Fruit fly (Drosophila melanogaster) S2 (cell line): Measurements from ENCODE around the gene CG15172.

ENCODE experiments used
- CG8478 ChIP-seq: fragments of >200 bp; optimal IDR thresholded peaks from 2 replicates; lab custom pipeline; 2018
- CTCF ChIP-seq, 2 experiments: fragments of >200 bp; optimal IDR thresholded peaks; 2 replicates each; lab custom pipeline; 2018

Gene CG15172

DNA sequence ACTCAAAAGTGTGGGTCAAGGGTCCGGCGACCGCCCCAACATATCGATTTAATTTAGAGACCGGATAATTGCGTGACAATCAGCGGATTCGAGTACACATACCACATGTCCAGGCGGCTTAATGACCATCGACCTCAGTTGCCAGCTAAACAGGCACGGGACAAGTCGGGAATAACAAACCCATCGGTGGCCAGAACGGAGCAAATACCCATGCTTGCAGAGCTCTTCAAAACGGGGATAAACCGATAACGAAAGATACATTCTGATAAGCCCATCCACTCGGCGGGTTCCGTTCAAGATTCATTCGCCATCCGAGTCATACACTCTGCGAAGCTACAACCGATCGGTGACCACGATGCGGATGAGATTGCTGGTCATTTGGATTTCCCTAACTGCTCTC is 31.5 kb upstream of the CG15172 start, which contains the start of gene CG15169:
TSS of gene CG15169 (plus strand) at position 301 of the 400 bp plus-strand sequence.
- TF ChIP-seq CTCF (optimal IDR thresholded peaks at IDR 0.05; lab: Kevin White, UChicago) (no peak), CG8478 (lab: Kevin White, UChicago) (no peak)

DNA sequence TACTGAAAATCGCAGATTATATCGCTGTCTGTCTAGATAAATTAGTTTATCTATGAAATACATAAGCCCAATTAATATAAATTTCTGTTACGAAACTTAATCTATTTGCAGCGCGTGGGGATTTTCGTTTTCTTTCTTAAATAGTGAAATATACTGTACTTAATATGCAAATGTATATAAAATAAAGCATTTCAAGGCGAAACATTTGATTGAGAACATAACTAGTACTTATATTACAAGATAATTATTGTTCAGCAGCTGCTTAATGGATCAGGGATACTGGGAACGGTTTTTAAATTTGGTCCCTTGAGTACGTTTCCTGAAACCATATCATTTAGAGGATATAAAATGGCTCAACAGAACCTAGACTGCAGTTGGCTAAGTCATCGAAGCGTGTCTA is 30.0 kb upstream of the CG15172 start, which contains the start of gene CG46465:
TSS of gene CG46465 (plus strand) at position 301 of the 400 bp plus-strand sequence.
- TF ChIP-seq CTCF (optimal IDR thresholded peaks at IDR 0.05; lab: Kevin White, UChicago): no peak
- TF ChIP-seq CG8478 (lab: Kevin White, UChicago): no peak

DNA sequence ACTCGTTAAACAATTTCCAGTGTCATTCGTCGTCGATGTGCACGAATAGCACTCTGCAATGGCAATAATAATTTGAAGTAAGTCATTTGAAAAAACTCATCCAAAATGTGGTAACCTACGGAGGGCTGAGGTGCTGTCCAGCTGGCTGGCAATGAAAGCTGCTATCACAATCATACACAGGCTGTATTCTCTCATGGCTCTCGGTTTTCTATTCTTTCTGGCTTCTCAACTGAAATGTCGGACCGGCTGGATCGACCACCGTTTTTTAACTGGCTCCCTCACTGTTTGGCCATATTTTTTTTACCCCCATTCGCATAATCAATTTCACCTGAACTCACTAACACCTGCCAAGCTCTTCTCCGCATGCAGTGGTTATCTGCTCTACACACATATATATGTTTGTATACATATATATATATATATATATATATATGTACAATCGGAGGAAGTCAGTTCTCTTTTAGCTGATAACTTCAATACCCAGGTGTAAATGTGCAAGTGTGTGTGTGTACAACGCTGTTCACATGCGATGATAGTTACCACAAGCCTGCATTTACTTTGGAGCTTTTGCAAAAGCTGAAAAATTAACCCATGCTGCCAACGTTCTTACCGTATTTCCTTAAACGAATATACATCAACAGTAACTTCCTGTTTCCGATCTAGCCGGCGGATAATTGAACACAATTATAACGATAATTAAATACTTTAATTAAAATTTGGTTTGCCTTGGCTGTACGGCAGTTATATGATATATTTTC is 26.4 kb upstream of the CG15172 start, which contains the start of gene CG10650:
TSS of gene CG10650 (minus strand) at position 275 of the 758 bp plus-strand sequence.
- TF ChIP-seq CTCF (optimal IDR thresholded peaks at IDR 0.05; lab: Kevin White, UChicago) (no peak), CG8478 (lab: Kevin White, UChicago) (no peak)

DNA sequence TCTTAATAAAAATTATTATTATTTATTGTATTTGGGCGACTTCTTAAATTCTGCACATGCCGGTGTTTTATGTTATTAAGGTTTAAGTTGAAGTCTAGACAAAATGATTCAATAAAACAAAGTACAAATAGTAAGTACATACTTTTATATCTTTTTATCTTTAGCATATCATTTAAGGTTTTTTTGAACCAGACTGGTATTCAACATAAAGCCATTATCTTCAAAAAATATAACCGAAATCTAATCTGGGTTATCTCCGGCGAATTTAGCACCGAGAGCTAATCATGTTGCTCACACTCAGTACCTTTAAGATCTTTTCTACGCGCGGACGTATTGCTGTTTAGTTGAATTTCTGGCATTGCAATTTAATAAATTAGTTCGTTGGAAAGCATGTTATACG is 25.1 kb upstream of the CG15172 start, which contains the start of gene CG31792:
TSS of gene CG31792 (plus strand) at position 301 of the 400 bp plus-strand sequence.
- TF ChIP-seq CG8478 (lab: Kevin White, UChicago): no peak

dm6 chr2L:19002468-19002867 is 19.7 kb upstream of the CG15172 start:
- TF ChIP-seq CG8478 (lab: Kevin White, UChicago) (no peak), CTCF (optimal IDR thresholded peaks at IDR 0.05; lab: Kevin White, UChicago) (no peak)

DNA sequence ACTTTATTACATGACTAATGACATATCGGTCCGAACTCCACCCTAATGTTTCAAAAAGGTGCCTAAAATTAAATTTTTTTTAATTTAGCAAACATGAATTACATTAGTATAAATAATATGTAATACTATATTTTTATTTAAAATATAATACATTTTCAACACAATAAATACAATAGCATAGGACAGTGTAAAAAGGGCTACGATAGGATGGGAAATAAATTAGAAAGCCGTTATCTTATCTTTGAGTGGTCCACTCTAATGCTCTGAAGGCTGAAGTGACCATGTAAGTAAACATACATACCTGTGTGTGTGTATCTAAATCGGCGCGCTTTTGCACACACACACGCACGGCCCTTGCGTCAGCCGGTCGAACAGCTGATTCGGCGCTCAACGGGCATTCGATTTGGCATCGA is 19.3 kb upstream of the CG15172 start, which contains the start of gene CG31793:
TSS of gene CG31793 (plus strand) at position 409 of the 413 bp plus-strand sequence.
- TF ChIP-seq CTCF (optimal IDR thresholded peaks at IDR 0.05; lab: Kevin White, UChicago) (no peak), CG8478 (lab: Kevin White, UChicago) (no peak)

DNA sequence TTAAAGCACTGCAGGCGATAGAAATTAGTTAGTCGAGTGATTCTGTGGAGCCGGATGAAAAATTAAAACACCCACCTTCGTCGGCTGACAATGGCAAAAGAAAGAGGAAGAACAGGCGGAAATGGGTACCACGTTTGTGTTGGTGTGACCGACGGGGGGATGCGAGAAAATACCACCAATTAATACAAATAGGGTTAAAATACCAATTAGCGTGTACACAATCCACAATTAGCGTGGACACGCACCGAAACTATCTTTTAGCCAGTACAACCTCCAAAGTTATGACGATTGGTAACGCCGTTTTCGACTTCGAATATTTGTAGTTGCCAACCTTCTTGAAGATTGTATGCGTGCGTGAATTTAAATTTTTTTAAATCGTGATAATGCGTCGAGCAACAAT is 13.1 kb upstream of the CG15172 start, which contains the start of gene RpL30:
TSS of gene RpL30 (minus strand) at position 177 of the 400 bp plus-strand sequence.
- TF ChIP-seq CG8478 (lab: Kevin White, UChicago) (no peak), CTCF (optimal IDR thresholded peaks at IDR 0.05; lab: Kevin White, UChicago) (peak; percentile 75 to 83)

dm6 chr2L:19010037-19010436 is 12.2 kb upstream of the CG15172 start:
- TF ChIP-seq CTCF (optimal IDR thresholded peaks at IDR 0.05; lab: Kevin White, UChicago) (no peak), CG8478 (lab: Kevin White, UChicago) (no peak)

dm6 chr2L:19010566-19010965 is 11.7 kb upstream of the CG15172 start, which contains the start of gene robl37BC:
Gene robl37BC (plus strand): TSS chr2L:19010866.
- TF ChIP-seq CG8478 (lab: Kevin White, UChicago) (no peak), CTCF (optimal IDR thresholded peaks at IDR 0.05; lab: Kevin White, UChicago) (no peak)

dm6 chr2L:19011895-19012645 is 10.1 kb upstream of the CG15172 start:
- TF ChIP-seq CG8478 (lab: Kevin White, UChicago) (no peak), CTCF (optimal IDR thresholded peaks at IDR 0.05; lab: Kevin White, UChicago) (no peak)

dm6 chr2L:19012776-19013328 is 9.4 kb upstream of the CG15172 start:
- TF ChIP-seq CTCF (optimal IDR thresholded peaks at IDR 0.05; lab: Kevin White, UChicago) (no peak), CG8478 (lab: Kevin White, UChicago) (no peak)

- TF ChIP-seq CG8478 (lab: Kevin White, UChicago) (no peak), CTCF (optimal IDR thresholded peaks at IDR 0.05; lab: Kevin White, UChicago) (no peak)
Observed at dm6 chr2L:19014032-19014880, 8.0 kb upstream of the CG15172 start.

DNA sequence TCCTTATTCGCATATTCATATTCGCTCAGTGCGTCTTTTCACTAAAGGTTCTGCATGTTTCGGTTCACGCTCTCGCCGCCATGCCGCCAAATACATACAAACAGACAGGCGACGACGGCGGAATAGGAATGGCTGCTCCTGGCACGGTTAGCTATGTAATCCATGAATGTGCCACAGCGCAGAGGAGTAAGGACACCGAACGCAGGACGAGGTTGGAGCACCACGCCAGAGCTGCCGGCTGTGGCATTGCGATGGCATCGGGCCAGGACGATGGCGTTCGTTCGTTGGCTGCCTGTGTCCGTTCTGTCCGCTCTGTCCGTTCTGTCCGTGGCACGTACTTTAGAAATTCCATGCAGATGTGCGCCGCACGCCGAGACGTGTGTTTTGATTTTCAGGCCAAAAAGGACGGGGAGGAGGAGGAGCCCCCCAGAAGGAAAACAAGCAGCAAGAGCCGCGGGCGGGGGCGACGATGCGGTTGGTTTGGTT is 7.3 kb upstream of the CG15172 start:
- no peak for TF ChIP-seq CTCF (optimal IDR thresholded peaks at IDR 0.05; lab: Kevin White, UChicago)
- no peak for TF ChIP-seq CG8478 (lab: Kevin White, UChicago)
